Fruit fly (Drosophila melanogaster) whole organism, embryonic: ENCODE measurements around the gene CBP.

Source experiments
- Abd-B ChIP-seq: fragments of 200-800 bp; sonication (Bioruptor generic); optimal IDR thresholded peaks from 2 replicates; lab custom pipeline; 2018; ENCODE audit warnings: missing biosample characterization, mild to moderate bottlenecking, missing genetic modification characterization, moderate library complexity
- Adf1 ChIP-seq: fragments of 200-800 bp; sonication (Bioruptor generic); IDR thresholded peaks from 2 replicates; pipeline ENCODE4 v1.3.6; 2022; ENCODE audit warnings: missing biosample characterization, missing genetic modification characterization
- Atf3 ChIP-seq: fragments of 200-800 bp; sonication (Bioruptor generic); optimal IDR thresholded peaks from 3 replicates; lab custom pipeline; 2016; ENCODE audit warnings: missing biosample characterization, missing genetic modification characterization
- Bgb ChIP-seq: fragments of 200-800 bp; sonication (Bioruptor generic); IDR thresholded peaks from 2 replicates; pipeline ENCODE4 v1.3.6; 2022; ENCODE audit warnings: missing biosample characterization, missing genetic modification characterization; ENCODE audit not compliant: partially characterized antibody
- CG12769 ChIP-seq: fragments of 200-800 bp; sonication (Bioruptor generic); optimal IDR thresholded peaks from 2 replicates; lab custom pipeline; 2019; ENCODE audit warnings: missing biosample characterization, mild to moderate bottlenecking, missing genetic modification characterization, moderate library complexity
- CG13296 ChIP-seq: fragments of 200-800 bp; sonication (Bioruptor generic); optimal IDR thresholded peaks from 3 replicates; lab custom pipeline; 2018; ENCODE audit warnings: missing biosample characterization, mild to moderate bottlenecking, missing genetic modification characterization
- CG13894 ChIP-seq: fragments of 200-800 bp; sonication (Bioruptor generic); optimal IDR thresholded peaks from 3 replicates; lab custom pipeline; 2018; ENCODE audit warnings: missing biosample characterization, mild to moderate bottlenecking, missing genetic modification characterization, moderate library complexity
- CG1832 ChIP-seq: fragments of 200-800 bp; sonication (Bioruptor generic); optimal IDR thresholded peaks from 2 replicates; lab custom pipeline; 2017; ENCODE audit warnings: missing biosample characterization, mild to moderate bottlenecking, missing genetic modification characterization, inconsistent platforms
- CG3065 ChIP-seq: fragments of 200-800 bp; sonication (Bioruptor generic); optimal IDR thresholded peaks from 2 replicates; lab custom pipeline; 2016; ENCODE audit warnings: missing biosample characterization, missing genetic modification characterization
- CG32767 ChIP-seq: fragments of 200-800 bp; sonication (Bioruptor generic); IDR thresholded peaks from 2 replicates; pipeline ENCODE4 v1.3.6; 2022; ENCODE audit warnings: missing biosample characterization, missing genetic modification characterization
- CG4617 ChIP-seq: fragments of 200-800 bp; sonication (Bioruptor generic); optimal IDR thresholded peaks from 3 replicates; lab custom pipeline; 2016; ENCODE audit warnings: missing biosample characterization, missing genetic modification characterization, borderline replicate concordance
- CG5180 ChIP-seq: fragments of 200-800 bp; sonication (Bioruptor generic); optimal IDR thresholded peaks from 3 replicates; lab custom pipeline; 2017; ENCODE audit warnings: missing biosample characterization, missing genetic modification characterization, mild to moderate bottlenecking, moderate library complexity, missing genetic modification reagents
- CG8290 ChIP-seq, 3 experiments: fragments of 200-800 bp; sonication (Bioruptor generic); optimal IDR thresholded peaks; 2 replicates each; lab custom pipeline; 2016 to 2019; ENCODE audit warnings: missing biosample characterization in 3 of 3, missing genetic modification characterization in 3 of 3, mild to moderate bottlenecking in 2 of 3, moderate library complexity in 1 of 3
- Dfd ChIP-seq, 2 experiments: fragments of >200 bp; optimal IDR thresholded peaks; 2 replicates each; lab custom pipeline; 2017; ENCODE audit warnings: missing biosample characterization in 2 of 2, missing genetic modification characterization in 2 of 2
- Eip74EF ChIP-seq, 2 experiments: fragments of 200-800 bp in 1 of 2; fragments of >200 bp in 1 of 2; sonication (Bioruptor generic) in 1 of 2; optimal IDR thresholded peaks; 2 replicates each; lab custom pipeline; 2017 to 2019; ENCODE audit warnings: missing biosample characterization in 2 of 2, missing genetic modification characterization in 2 of 2, mild to moderate bottlenecking in 1 of 2, moderate library complexity in 1 of 2
- Mes4 ChIP-seq: fragments of 200-800 bp; sonication (Bioruptor generic); optimal IDR thresholded peaks from 2 replicates; lab custom pipeline; 2016; ENCODE audit warnings: missing biosample characterization, missing genetic modification characterization
- TFAM ChIP-seq: fragments of 200-800 bp; sonication (Bioruptor generic); optimal IDR thresholded peaks from 2 replicates; lab custom pipeline; 2017; ENCODE audit warnings: missing biosample characterization, missing genetic modification characterization, inconsistent platforms
- Trl ChIP-seq, 3 experiments: fragments of >200 bp in 2 of 3; fragments of 200-800 bp in 1 of 3; sonication (Bioruptor generic) in 1 of 3; optimal IDR thresholded peaks; 2 replicates in 1 of 3; 3 replicates in 2 of 3; lab custom pipeline; 2016 to 2017; ENCODE audit warnings: missing biosample characterization in 1 of 3, missing genetic modification characterization in 1 of 3
- abd-A ChIP-seq: fragments of 200-800 bp; sonication (Bioruptor generic); optimal IDR thresholded peaks from 3 replicates; lab custom pipeline; 2019; ENCODE audit warnings: missing biosample characterization, mild to moderate bottlenecking, missing genetic modification characterization, moderate library complexity
- bcd ChIP-seq: fragments of 200-800 bp; sonication (Bioruptor generic); optimal IDR thresholded peaks from 2 replicates; lab custom pipeline; 2017; ENCODE audit warnings: missing biosample characterization, mild to moderate bottlenecking, missing genetic modification characterization
- btn ChIP-seq: fragments of 200-800 bp; sonication (Bioruptor generic); optimal IDR thresholded peaks from 2 replicates; lab custom pipeline; 2016; ENCODE audit warnings: missing biosample characterization, missing genetic modification characterization
- cg ChIP-seq: fragments of 200-800 bp; sonication (Bioruptor generic); optimal IDR thresholded peaks from 3 replicates; lab custom pipeline; 2019; ENCODE audit warnings: missing biosample characterization, mild to moderate bottlenecking, missing genetic modification characterization, moderate library complexity
- chinmo ChIP-seq: fragments of 200-800 bp; sonication (Bioruptor generic); IDR thresholded peaks from 4 replicates; pipeline ENCODE4 v1.3.6; 2022; ENCODE audit warnings: missing biosample characterization, missing genetic modification characterization; ENCODE audit not compliant: partially characterized antibody
- crol ChIP-seq: fragments of 200-800 bp; sonication (Bioruptor generic); IDR thresholded peaks from 2 replicates; pipeline ENCODE4 v1.3.6; 2022; ENCODE audit warnings: missing biosample characterization, missing genetic modification characterization
- cwo ChIP-seq: fragments of 200-800 bp; sonication (Bioruptor generic); optimal IDR thresholded peaks from 3 replicates; lab custom pipeline; 2017; ENCODE audit warnings: missing biosample characterization, missing genetic modification characterization, mild to moderate bottlenecking, moderate library complexity, missing genetic modification reagents
- eve ChIP-seq, 2 experiments: fragments of >200 bp; optimal IDR thresholded peaks; 2 replicates each; lab custom pipeline; 2017; ENCODE audit warnings: missing biosample characterization in 2 of 2, missing genetic modification characterization in 2 of 2
- exex ChIP-seq: fragments of 200-800 bp; sonication (Bioruptor generic); optimal IDR thresholded peaks from 4 replicates; lab custom pipeline; 2018; ENCODE audit warnings: missing biosample characterization, mild to moderate bottlenecking, missing genetic modification characterization, moderate library complexity
- gcm ChIP-seq: fragments of 200-800 bp; sonication (Bioruptor generic); optimal IDR thresholded peaks from 2 replicates; lab custom pipeline; 2019; ENCODE audit warnings: missing biosample characterization, mild to moderate bottlenecking, missing genetic modification characterization, moderate library complexity
- kni ChIP-seq: fragments of 200-800 bp; sonication (Bioruptor generic); optimal IDR thresholded peaks from 3 replicates; lab custom pipeline; 2017; ENCODE audit warnings: mild to moderate bottlenecking, missing biosample characterization, missing genetic modification reagents, missing genetic modification characterization
- lab ChIP-seq: fragments of 200-800 bp; sonication (Bioruptor generic); optimal IDR thresholded peaks from 3 replicates; lab custom pipeline; 2017; ENCODE audit warnings: missing biosample characterization, missing genetic modification characterization, mild to moderate bottlenecking, moderate library complexity, missing genetic modification reagents
- odd ChIP-seq: fragments of 200-800 bp; sonication (Bioruptor generic); optimal IDR thresholded peaks from 2 replicates; lab custom pipeline; 2017; ENCODE audit warnings: missing biosample characterization, mild to moderate bottlenecking, missing genetic modification characterization
- pfk ChIP-seq: fragments of 200-800 bp; sonication (Bioruptor generic); optimal IDR thresholded peaks from 2 replicates; lab custom pipeline; 2018; ENCODE audit warnings: missing biosample characterization, mild to moderate bottlenecking, missing genetic modification characterization, moderate library complexity
- run ChIP-seq: fragments of 200-800 bp; sonication (Bioruptor generic); optimal IDR thresholded peaks from 3 replicates; lab custom pipeline; 2018; ENCODE audit warnings: missing biosample characterization, mild to moderate bottlenecking, missing genetic modification characterization
- sd ChIP-seq: fragments of 200-800 bp; sonication (Bioruptor generic); optimal IDR thresholded peaks from 3 replicates; lab custom pipeline; 2018; ENCODE audit warnings: missing biosample characterization, mild to moderate bottlenecking, missing genetic modification characterization, moderate library complexity
- shn ChIP-seq: fragments of 200-800 bp; sonication (Bioruptor generic); optimal IDR thresholded peaks from 3 replicates; lab custom pipeline; 2016; ENCODE audit warnings: missing biosample characterization, missing genetic modification characterization
- sqz ChIP-seq: fragments of 200-800 bp; sonication (Bioruptor generic); optimal IDR thresholded peaks from 3 replicates; lab custom pipeline; 2018; ENCODE audit warnings: missing biosample characterization, mild to moderate bottlenecking, missing genetic modification characterization
- sug ChIP-seq: fragments of 200-800 bp; optimal IDR thresholded peaks from 2 replicates; lab custom pipeline; 2019; ENCODE audit warnings: missing biosample characterization, mild to moderate bottlenecking, missing genetic modification characterization, moderate library complexity
- vvl ChIP-seq: fragments of 200-800 bp; sonication (Bioruptor generic); IDR thresholded peaks from 2 replicates; pipeline ENCODE4 v1.3.6; 2022; ENCODE audit warnings: missing biosample characterization, missing genetic modification characterization
- zf30C ChIP-seq: fragments of 200-800 bp; sonication (Bioruptor generic); optimal IDR thresholded peaks from 3 replicates; lab custom pipeline; 2018; ENCODE audit warnings: missing biosample characterization, mild to moderate bottlenecking, missing genetic modification characterization

CBP gene

DNA sequence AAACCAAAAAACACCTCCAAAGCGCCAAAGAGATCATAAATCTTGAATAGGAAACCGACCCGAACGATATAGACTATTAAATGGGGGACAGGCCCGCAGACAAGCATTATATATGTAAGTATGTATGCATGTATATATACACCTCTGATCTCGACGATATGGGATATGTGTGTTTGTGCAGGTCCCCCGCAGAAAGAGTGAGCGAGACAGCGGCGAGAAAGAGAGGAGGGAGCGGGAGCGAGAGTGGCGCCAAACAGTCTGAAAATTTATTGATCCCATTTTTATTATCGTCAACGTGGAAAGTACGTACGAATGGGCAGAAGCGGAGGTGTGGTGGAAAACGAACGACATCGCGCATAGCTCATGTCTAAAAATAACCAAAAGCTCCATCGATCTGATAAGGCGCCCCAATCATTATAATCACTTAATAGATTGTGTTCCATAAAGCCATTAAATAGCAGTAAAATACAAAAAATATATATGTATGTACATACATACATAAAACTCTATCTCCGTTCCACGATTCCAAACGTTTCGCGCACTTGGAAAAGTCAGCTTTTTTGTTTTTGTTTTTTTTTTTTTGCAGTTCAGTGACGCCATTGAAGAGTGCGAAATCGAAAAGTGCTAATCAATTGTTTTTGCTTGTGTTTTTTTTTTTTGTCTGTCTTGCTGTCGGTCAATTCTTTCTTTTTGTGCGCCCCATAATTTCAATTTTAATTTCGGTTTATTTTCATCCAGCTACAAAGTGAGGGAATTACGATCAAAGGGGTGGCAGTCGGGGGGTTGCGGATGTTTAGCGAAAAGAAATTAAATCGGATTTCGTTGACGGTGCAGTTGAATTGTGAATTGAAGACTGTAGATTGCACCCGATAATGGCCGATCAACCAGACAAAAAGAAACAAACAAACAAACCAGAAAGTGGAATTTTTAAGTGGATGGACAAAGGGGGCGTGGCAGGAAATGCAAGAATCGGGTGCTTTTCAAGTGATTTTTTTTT is 19.6 kb upstream of the CBP start (continued):
- TF ChIP-seq Eip74EF (GFP tag; optimal IDR thresholded peaks at IDR 0.05; lab: Kevin White, UChicago) (peak in 1 of 2 experiments; percentile 34), run (tag; lab: Kevin White, UChicago) (peak; percentile 2), cg (GFP tag; lab: Kevin White, UChicago) (peak; percentile 81), sd (tag; lab: Kevin White, UChicago) (peak; percentile 77), kni (GFP tag; lab: Kevin White, UChicago) (peak; percentile 40), gcm (peak; percentile 38), Bgb (peak; percentile 11; the same call in 1 of the 2 replicates), Atf3 (GFP tag; lab: Kevin White, UChicago) (no peak), CG4617 (GFP tag; lab: Kevin White, UChicago) (no peak), sug (peak; percentile 93), pfk (GFP tag; lab: Kevin White, UChicago) (peak; percentile 61), exex (tag; lab: Kevin White, UChicago) (peak; percentile 92), zf30C (GFP tag; lab: Kevin White, UChicago) (no peak), lab (GFP tag; lab: Kevin White, UChicago) (peak; percentile 38), CG5180 (GFP tag; lab: Kevin White, UChicago) (no peak), odd (GFP tag; lab: Kevin White, UChicago) (peak; percentile 19), crol (GFP tag; lab: Robert Waterston, UW) (peak; percentile 84), CG32767 (GFP tag; lab: Robert Waterston, UW) (0 out of 2 replicates have a peak, but pooled peaks have one; percentile 13), TFAM (GFP tag; lab: Kevin White, UChicago) (no peak), Dfd (GFP tag; optimal IDR thresholded peaks at IDR 0.05; lab: Kevin White, UChicago) (no peak), btn (GFP tag; lab: Kevin White, UChicago) (no peak), abd-A (peak; percentile 68), shn (GFP tag; lab: Kevin White, UChicago) (peak; percentile 43), CG3065 (GFP tag; lab: Kevin White, UChicago) (no peak), chinmo (GFP tag; lab: Robert Waterston, UW) (0 out of 4 replicates have a peak, but pooled peaks have one; percentile 67), Trl (optimal IDR thresholded peaks at IDR 0.05; lab: Kevin White, UChicago) (peak in 1 of 2 experiments; percentile 4), Trl (GFP tag; optimal IDR thresholded peaks at IDR 0.05; lab: Kevin White, UChicago) (no peak), bcd (GFP tag; lab: Kevin White, UChicago) (no peak), CG13296 (no peak), Abd-B (GFP tag; lab: Kevin White, UChicago) (peak; percentile 20), vvl (peak; percentile 28; the same call in 1 of the 2 replicates), CG12769 (tag; lab: Kevin White, UChicago) (peak; percentile 79), sqz (peak; percentile 43), eve (GFP tag; optimal IDR thresholded peaks at IDR 0.05; lab: Kevin White, UChicago) (peak in 1 of 2 experiments; percentile 29), CG8290 (GFP tag; optimal IDR thresholded peaks at IDR 0.05; lab: Kevin White, UChicago) (peak; percentile 12), CG8290 (tag; optimal IDR thresholded peaks at IDR 0.05; lab: Kevin White, UChicago) (no peak), CG1832 (GFP tag; lab: Kevin White, UChicago) (peak; percentile 63), cwo (GFP tag; lab: Kevin White, UChicago) (peak; percentile 7), CG13894 (peak; percentile 67), Mes4 (GFP tag; lab: Kevin White, UChicago) (no peak), Adf1 (GFP tag; lab: Robert Waterston, UW) (0 out of 2 replicates have a peak, but pooled peaks have one; percentile 17)
